Fruit fly (Drosophila melanogaster) whole organism, embryonic: ENCODE results near the gene CG7509.

Experiments
- CG11456 ChIP-seq: fragments of 200-800 bp; sonication (Bioruptor generic); IDR thresholded peaks from 3 replicates; pipeline ENCODE4 v1.3.6; 2022; ENCODE audit warnings: missing biosample characterization, missing genetic modification characterization
- CG11723 ChIP-seq: fragments of 200-800 bp; sonication (Bioruptor generic); optimal IDR thresholded peaks from 2 replicates; lab custom pipeline; 2017; ENCODE audit warnings: missing biosample characterization, mild to moderate bottlenecking, missing genetic modification characterization
- CG14050 ChIP-seq: fragments of 200-800 bp; sonication (Bioruptor generic); IDR thresholded peaks from 3 replicates; pipeline ENCODE4 v1.3.6; 2022; ENCODE audit warnings: missing biosample characterization, missing genetic modification characterization
- CG3838 ChIP-seq: fragments of 200-800 bp; sonication (Bioruptor generic); optimal IDR thresholded peaks from 3 replicates; lab custom pipeline; 2016; ENCODE audit warnings: missing biosample characterization, missing genetic modification characterization
- CG4328 ChIP-seq: fragments of 200-800 bp; sonication (Bioruptor generic); optimal IDR thresholded peaks from 3 replicates; lab custom pipeline; 2017; ENCODE audit warnings: missing biosample characterization, missing genetic modification reagents, missing genetic modification characterization
- CG4424 ChIP-seq: fragments of 200-800 bp; sonication (Bioruptor generic); optimal IDR thresholded peaks from 3 replicates; lab custom pipeline; 2016; ENCODE audit warnings: missing biosample characterization, missing genetic modification characterization
- CG6272 ChIP-seq: fragments of 200-800 bp; sonication (Bioruptor generic); IDR thresholded peaks from 2 replicates; pipeline ENCODE4 v1.3.6; 2022; ENCODE audit warnings: missing biosample characterization, missing genetic modification characterization
- CTCF ChIP-seq: fragments of 200-800 bp; sonication (Bioruptor generic); optimal IDR thresholded peaks from 2 replicates; lab custom pipeline; 2017; ENCODE audit warnings: missing biosample characterization, mild to moderate bottlenecking, missing genetic modification characterization, moderate library complexity
- CrebB ChIP-seq: fragments of 200-800 bp; sonication (Bioruptor generic); optimal IDR thresholded peaks from 3 replicates; lab custom pipeline; 2018; ENCODE audit warnings: missing biosample characterization, mild to moderate bottlenecking, missing genetic modification characterization
- Dip2 ChIP-seq: fragments of 200-800 bp; sonication (Bioruptor generic); IDR thresholded peaks from 2 replicates; pipeline ENCODE4 v1.3.6; 2022; ENCODE audit warnings: missing biosample characterization, missing genetic modification characterization
- E2f1 ChIP-seq: fragments of 200-800 bp; sonication (Bioruptor generic); IDR thresholded peaks from 2 replicates; pipeline ENCODE4 v1.3.6; 2022; ENCODE audit warnings: missing biosample characterization, missing genetic modification characterization
- Ets65A ChIP-seq: fragments of 200-800 bp; sonication (Bioruptor generic); peaks from one replicate; lab custom pipeline; 2016; ENCODE audit warnings: missing biosample characterization, missing genetic modification characterization
- Lim3 ChIP-seq: fragments of 200-800 bp; sonication (Bioruptor generic); IDR thresholded peaks from 2 replicates; pipeline ENCODE4 v1.3.6; 2022; ENCODE audit warnings: missing biosample characterization, missing genetic modification characterization
- Meics ChIP-seq: fragments of 200-800 bp; sonication (Bioruptor generic); optimal IDR thresholded peaks from 2 replicates; lab custom pipeline; 2017; ENCODE audit warnings: missing biosample characterization, mild to moderate bottlenecking, missing genetic modification characterization
- Pdp1 ChIP-seq, 2 experiments: fragments of 200-800 bp; sonication (Bioruptor generic); optimal IDR thresholded peaks; 3 replicates each; lab custom pipeline; 2016; ENCODE audit warnings: missing biosample characterization in 2 of 2, missing genetic modification characterization in 2 of 2, mild to moderate bottlenecking in 1 of 2, moderate library complexity in 1 of 2
- Tbp ChIP-seq: fragments of >200 bp; optimal IDR thresholded peaks from 2 replicates; lab custom pipeline; 2018; ENCODE audit warnings: missing biosample characterization, missing genetic modification characterization
- Trl ChIP-seq, 3 experiments: fragments of >200 bp in 2 of 3; fragments of 200-800 bp in 1 of 3; sonication (Bioruptor generic) in 1 of 3; optimal IDR thresholded peaks; 2 replicates in 1 of 3; 3 replicates in 2 of 3; lab custom pipeline; 2016 to 2017; ENCODE audit warnings: missing biosample characterization in 1 of 3, missing genetic modification characterization in 1 of 3
- abd-A ChIP-seq: fragments of 200-800 bp; sonication (Bioruptor generic); optimal IDR thresholded peaks from 3 replicates; lab custom pipeline; 2019; ENCODE audit warnings: missing biosample characterization, mild to moderate bottlenecking, missing genetic modification characterization, moderate library complexity
- bsh ChIP-seq, 2 experiments: fragments of 200-800 bp; sonication (Bioruptor generic); optimal IDR thresholded peaks; 2 replicates each; lab custom pipeline; 2017 to 2018; ENCODE audit warnings: mild to moderate bottlenecking in 2 of 2, missing biosample characterization in 2 of 2, missing genetic modification characterization in 2 of 2, moderate library complexity in 1 of 2
- caup ChIP-seq: fragments of 200-800 bp; sonication (Bioruptor generic); optimal IDR thresholded peaks from 3 replicates; lab custom pipeline; 2017; ENCODE audit warnings: missing biosample characterization, mild to moderate bottlenecking, missing genetic modification characterization, moderate library complexity; ENCODE audit not compliant: severe bottlenecking
- da ChIP-seq: fragments of 200-800 bp; sonication (Bioruptor generic); optimal IDR thresholded peaks from 2 replicates; lab custom pipeline; 2016; ENCODE audit warnings: missing biosample characterization, missing genetic modification characterization
- dmrt99B ChIP-seq: fragments of 200-800 bp; sonication (Bioruptor generic); optimal IDR thresholded peaks from 2 replicates; lab custom pipeline; 2018; ENCODE audit warnings: missing biosample characterization, mild to moderate bottlenecking, missing genetic modification characterization, moderate library complexity
- gfzf ChIP-seq: fragments of 200-800 bp; sonication (Bioruptor generic); optimal IDR thresholded peaks from 2 replicates; lab custom pipeline; 2016; ENCODE audit warnings: missing biosample characterization, mild to moderate bottlenecking, missing genetic modification characterization, moderate library complexity
- hb ChIP-seq: fragments of 200-800 bp; sonication (Bioruptor generic); IDR thresholded peaks from 3 replicates; pipeline ENCODE4 v1.3.6; 2022; ENCODE audit warnings: missing biosample characterization, missing genetic modification characterization; ENCODE audit not compliant: partially characterized antibody
- pita ChIP-seq: fragments of 200-800 bp; sonication (Bioruptor generic); optimal IDR thresholded peaks from 2 replicates; lab custom pipeline; 2017; ENCODE audit warnings: missing biosample characterization, mild to moderate bottlenecking, missing genetic modification characterization
- run ChIP-seq: fragments of 200-800 bp; sonication (Bioruptor generic); optimal IDR thresholded peaks from 3 replicates; lab custom pipeline; 2018; ENCODE audit warnings: missing biosample characterization, mild to moderate bottlenecking, missing genetic modification characterization
- sens ChIP-seq: fragments of 200-800 bp; sonication (Bioruptor generic); peaks from one replicate; lab custom pipeline; 2016; ENCODE audit warnings: missing biosample characterization, missing genetic modification characterization
- stc ChIP-seq: fragments of 200-800 bp; sonication (Bioruptor generic); IDR thresholded peaks from 2 replicates; pipeline ENCODE4 v1.3.6; 2022; ENCODE audit warnings: missing biosample characterization, missing genetic modification characterization
- stwl ChIP-seq: fragments of 200-800 bp; sonication (Bioruptor generic); optimal IDR thresholded peaks from 3 replicates; lab custom pipeline; 2018; ENCODE audit warnings: missing biosample characterization, mild to moderate bottlenecking, missing genetic modification characterization, moderate library complexity
- tin ChIP-seq: fragments of 200-800 bp; sonication (Bioruptor generic); optimal IDR thresholded peaks from 3 replicates; lab custom pipeline; 2016; ENCODE audit warnings: missing biosample characterization, missing genetic modification characterization
- toy ChIP-seq: fragments of 200-800 bp; sonication (Bioruptor generic); IDR thresholded peaks from 2 replicates; pipeline ENCODE4 v1.3.6; 2022; ENCODE audit warnings: missing biosample characterization, missing genetic modification characterization
- ttk ChIP-seq: fragments of 200-800 bp; sonication (Bioruptor generic); IDR thresholded peaks from 2 replicates; pipeline ENCODE4 v2.1.2; 2022; ENCODE audit warnings: missing biosample characterization, missing genetic modification characterization
- vfl ChIP-seq: fragments of 200-800 bp; sonication (Bioruptor generic); optimal IDR thresholded peaks from 2 replicates; lab custom pipeline; 2016; ENCODE audit warnings: missing biosample characterization, missing genetic modification characterization
- zf30C ChIP-seq: fragments of 200-800 bp; sonication (Bioruptor generic); optimal IDR thresholded peaks from 3 replicates; lab custom pipeline; 2018; ENCODE audit warnings: missing biosample characterization, mild to moderate bottlenecking, missing genetic modification characterization

The CG7509 gene

DNA sequence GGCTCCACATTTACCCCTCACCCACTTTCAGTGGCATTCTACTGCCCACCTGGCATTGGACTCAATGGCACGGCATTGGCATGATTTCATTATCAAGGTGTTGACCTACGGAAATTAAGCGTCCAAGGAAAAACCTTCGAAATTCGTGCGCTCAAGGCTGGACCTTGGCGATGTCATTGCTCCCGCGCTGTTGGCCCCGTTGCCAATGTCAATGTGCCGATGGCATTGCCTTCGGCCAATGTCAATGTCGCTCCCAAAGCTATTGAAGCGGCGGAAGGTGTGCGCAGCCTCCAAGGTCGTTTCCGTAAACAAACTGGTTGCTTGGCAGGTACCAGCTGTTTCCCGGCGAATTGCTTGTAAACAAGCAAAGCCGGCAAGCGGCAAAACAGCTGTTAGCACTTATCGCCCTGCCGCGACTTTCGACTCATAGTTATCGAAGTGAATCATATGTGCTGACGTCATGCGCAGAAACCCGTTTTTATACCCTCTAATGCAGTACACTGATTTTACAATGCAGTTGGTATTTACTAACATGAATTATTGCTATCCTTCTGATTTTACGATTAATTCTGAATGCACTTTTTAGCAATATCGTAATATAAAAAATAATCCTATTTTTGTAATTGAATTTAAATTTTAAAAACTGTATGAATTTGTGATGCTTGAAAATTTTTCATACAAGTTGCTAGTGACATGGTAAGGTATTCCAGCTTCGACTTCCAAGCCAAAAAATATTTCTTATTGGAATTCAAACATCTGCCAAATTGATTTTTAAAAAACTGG lies 19.5 kb upstream of the CG7509 start (continued):
- TF ChIP-seq da (GFP tag; lab: Kevin White, UChicago) (peak; percentile 72), gfzf (no peak), CG6272 (peak; percentile 95), bsh (GFP tag; optimal IDR thresholded peaks at IDR 0.05; lab: Kevin White, UChicago) (peak in 1 of 2 experiments; percentile 96), tin (GFP tag; lab: Kevin White, UChicago) (peak; percentile 96), CG3838 (GFP tag; lab: Kevin White, UChicago) (peak; percentile 85), CG14050 (GFP tag; lab: Robert Waterston, UW) (peak; percentile 94), vfl (GFP tag; lab: Kevin White, UChicago) (peak; percentile 86), Lim3 (GFP tag; lab: Robert Waterston, UW) (peak; percentile 92), dmrt99B (tag; lab: Kevin White, UChicago) (peak; percentile 97), CG4424 (GFP tag; lab: Kevin White, UChicago) (peak; percentile 94), ttk (GFP tag; lab: Robert Waterston, UW) (peak; percentile 96), zf30C (GFP tag; lab: Kevin White, UChicago) (no peak), hb (GFP tag; lab: Robert Waterston, UW) (no peak), CrebB (tag; lab: Kevin White, UChicago) (peak; percentile 92), run (tag; lab: Kevin White, UChicago) (peak; percentile 90), Trl (optimal IDR thresholded peaks at IDR 0.05; lab: Kevin White, UChicago) (no peak), Trl (GFP tag; optimal IDR thresholded peaks at IDR 0.05; lab: Kevin White, UChicago) (peak; percentile 89), CG11723 (peak; percentile 88), toy (peak; percentile 92), stc (GFP tag; lab: Robert Waterston, UW) (peak; percentile 97), Meics (GFP tag; lab: Kevin White, UChicago) (peak; percentile 95), E2f1 (GFP tag; lab: Robert Waterston, UW) (peak; percentile 97)

DNA sequence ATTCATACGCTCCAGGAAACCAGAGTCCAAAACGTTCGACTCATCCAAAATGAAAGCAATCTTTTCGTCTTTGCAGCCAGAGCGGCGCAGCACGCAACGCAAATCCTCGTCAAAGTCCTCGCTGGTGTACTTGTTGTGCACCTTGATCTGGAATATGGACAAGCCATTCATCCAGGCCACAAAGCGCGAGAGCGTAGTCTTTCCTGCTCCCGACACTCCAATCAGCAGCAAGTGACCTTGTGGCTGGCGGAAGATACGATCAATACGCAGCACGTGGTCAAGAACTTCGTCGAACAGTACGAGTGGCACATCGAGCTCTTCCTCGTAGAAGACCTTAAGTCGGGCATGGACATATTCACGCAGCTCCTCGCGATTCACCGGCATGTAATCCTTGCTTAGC lies 9.1 kb upstream of the CG7509 start:
- TF ChIP-seq Ets65A (GFP tag; lab: Kevin White, UChicago) (peak; percentile 93), abd-A (no peak)

DNA sequence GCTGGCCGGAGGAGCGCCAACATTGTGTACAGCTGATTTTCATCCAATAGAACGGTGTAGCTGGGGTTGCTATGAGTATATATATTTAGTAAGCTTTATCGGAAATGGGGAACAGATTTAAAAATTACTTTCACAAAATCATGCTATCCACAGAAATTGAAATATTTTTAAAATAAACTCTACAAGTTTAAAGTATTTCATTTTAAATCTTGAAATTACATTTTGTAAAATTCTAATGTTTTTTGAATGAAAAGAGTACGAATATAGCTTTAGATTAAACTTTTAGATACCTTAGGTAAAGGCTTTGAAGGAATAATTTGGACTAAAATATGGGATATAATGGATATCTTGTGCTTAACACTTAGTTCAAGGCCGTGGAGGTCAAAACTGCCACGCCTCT lies 2.2 kb upstream of the CG7509 start, which contains the start of gene CG18808:
Gene CG18808 (minus strand): TSS at position 101 of the 400 bp plus-strand sequence.
- no peak for TF ChIP-seq CG4328
- no peak for TF ChIP-seq caup (GFP tag; lab: Kevin White, UChicago)

DNA sequence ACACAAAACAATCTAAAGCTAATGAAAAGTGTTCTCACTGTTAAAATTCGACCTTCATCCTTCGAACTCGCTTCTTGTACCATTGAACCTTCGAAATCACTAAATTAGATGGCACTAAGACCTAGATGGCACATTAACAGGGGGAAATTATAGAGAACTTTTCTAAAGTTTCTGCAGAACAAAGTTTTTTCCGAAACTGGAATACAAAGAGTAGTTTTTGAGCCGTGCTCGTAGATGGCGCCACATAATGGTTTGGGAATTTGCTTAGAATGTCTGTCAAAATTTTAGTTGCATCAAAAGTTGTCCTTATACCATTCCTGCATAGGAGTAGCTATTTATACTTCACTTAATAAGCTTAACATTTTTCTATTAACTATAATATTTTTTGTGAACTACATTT lies 677 bp upstream of the CG7509 start:
- TF ChIP-seq stwl = peak; percentile 15
- TF ChIP-seq CTCF (GFP tag; lab: Kevin White, UChicago) = peak; percentile 92
- no peak for TF ChIP-seq Pdp1 (GFP tag; optimal IDR thresholded peaks at IDR 0.05; lab: Kevin White, UChicago)
- peak; percentile 21 for TF ChIP-seq Ets65A (GFP tag; lab: Kevin White, UChicago)
- TF ChIP-seq Tbp = no peak
- peak; percentile 21 for TF ChIP-seq sens (GFP tag; lab: Kevin White, UChicago)
- 0 out of 3 replicates have a peak, but pooled peaks have one; percentile 5 for TF ChIP-seq CG11456 (GFP tag; lab: Robert Waterston, UW)
- TF ChIP-seq Dip2 (GFP tag; lab: Robert Waterston, UW) = peak; percentile 34; the same call in 1 of the 2 replicates
- peak; percentile 39 for TF ChIP-seq pita
- TF ChIP-seq, all 482 proteins: peak for 7
